Fruit fly (Drosophila melanogaster): ENCODE data around the gene Coq8.

dm6 chrX:12890826-12891175, 10.1 kb downstream of the Coq8 start:
- TF ChIP-seq CG8478 (optimal IDR thresholded peaks at IDR 0.05) (no peak), EcR (GFP tag; optimal IDR thresholded peaks at IDR 0.05) (no peak), psq (optimal IDR thresholded peaks at IDR 0.05) (no peak), Dll (optimal IDR thresholded peaks at IDR 0.05) (no peak), pan (optimal IDR thresholded peaks at IDR 0.05) (no peak), usp (GFP tag; optimal IDR thresholded peaks at IDR 0.05) (no peak)

Measured in whole organism.